Worm (Caenorhabditis elegans) whole organism, mixed stage, embryonic: Measurements from ENCODE around the gene cutl-19.

Source experiments
- ces-1 ChIP-seq: fragments of 150-350 bp; optimal IDR thresholded peaks from 2 replicates; lab custom pipeline; 2014; ENCODE audit warnings: missing biosample characterization, missing genetic modification reagents, missing genetic modification characterization
- lin-13 ChIP-seq: fragments of 150-350 bp; optimal IDR thresholded peaks from 2 replicates; lab custom pipeline; 2014; ENCODE audit warnings: missing biosample characterization, missing genetic modification characterization
- mep-1 ChIP-seq: fragments of 150-350 bp; optimal IDR thresholded peaks from 2 replicates; lab custom pipeline; 2017; ENCODE audit warnings: missing biosample characterization, missing genetic modification reagents, missing genetic modification characterization, inconsistent platforms
- mls-2 ChIP-seq: sonication (generic microtip); optimal IDR thresholded peaks from 2 replicates; lab custom pipeline; 2016; ENCODE audit warnings: mild to moderate bottlenecking, missing genetic modification characterization, moderate library complexity, missing compliant biosample characterization
- nhr-12 ChIP-seq: fragments of 150-350 bp; optimal IDR thresholded peaks from 2 replicates; lab custom pipeline; 2014; ENCODE audit warnings: missing biosample characterization, missing genetic modification characterization
- nhr-237 ChIP-seq: fragments of 150-350 bp; optimal IDR thresholded peaks from 2 replicates; lab custom pipeline; 2014; ENCODE audit warnings: missing biosample characterization, missing genetic modification characterization
- nhr-28 ChIP-seq: fragments of 150-350 bp; optimal IDR thresholded peaks from 2 replicates; lab custom pipeline; 2014; ENCODE audit warnings: missing biosample characterization, missing genetic modification characterization
- nhr-76 ChIP-seq: sonication (generic microtip); optimal IDR thresholded peaks from 2 replicates; lab custom pipeline; 2017; ENCODE audit warnings: missing biosample characterization, missing genetic modification characterization
- tbx-8 ChIP-seq: fragments of 200-800 bp; sonication (Bioruptor generic); optimal IDR thresholded peaks from 2 replicates; lab custom pipeline; 2018; ENCODE audit warnings: mild to moderate bottlenecking, missing genetic modification characterization, moderate library complexity, missing compliant biosample characterization
- unc-62 ChIP-seq: fragments of 150-350 bp; optimal IDR thresholded peaks from 2 replicates; lab custom pipeline; 2014; ENCODE audit warnings: missing biosample characterization, missing genetic modification reagents, missing genetic modification characterization
- zip-8 ChIP-seq: fragments of 150-350 bp; optimal IDR thresholded peaks from 2 replicates; lab custom pipeline; 2014; ENCODE audit warnings: missing biosample characterization, missing genetic modification characterization

DNA sequence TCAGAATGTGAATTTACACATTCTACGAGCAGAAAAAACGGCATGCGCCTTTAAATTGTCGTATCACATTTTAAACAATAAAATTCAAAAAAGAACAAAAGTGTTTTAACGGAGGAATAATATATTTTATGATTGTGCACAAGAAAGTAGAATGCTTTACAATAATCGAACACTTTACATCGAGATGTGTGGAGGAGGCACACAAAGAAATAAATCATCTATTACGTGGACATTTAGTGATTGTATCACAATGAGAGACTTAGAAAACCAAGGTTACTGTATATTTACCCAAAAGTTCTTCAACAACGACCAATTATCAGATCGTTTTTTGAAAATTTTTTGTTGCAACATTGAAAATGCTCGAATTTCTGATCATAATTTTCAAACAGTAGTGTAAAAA is 7.1 kb downstream of the cutl-19 start:
- peak; percentile 25 for TF ChIP-seq unc-62 (GFP tag; lab: Kevin White, UChicago)
- no peak for TF ChIP-seq lin-13 (tag; lab: Kevin White, UChicago)
- TF ChIP-seq nhr-76 (tag; lab: Kevin White, UChicago), result no peak
- no peak for TF ChIP-seq zip-8 (tag; lab: Kevin White, UChicago)
- TF ChIP-seq mls-2 (tag; lab: Kevin White, UChicago), result no peak
- TF ChIP-seq ces-1 (GFP tag; lab: Kevin White, UChicago), result no peak
- TF ChIP-seq nhr-12 (tag; lab: Kevin White, UChicago), result no peak
- TF ChIP-seq nhr-237, result no peak
- TF ChIP-seq tbx-8, result no peak
- TF ChIP-seq nhr-28 (tag; lab: Kevin White, UChicago), result no peak
- TF ChIP-seq mep-1 (tag; lab: Kevin White, UChicago), result no peak
